Worm (Caenorhabditis elegans) whole organism, L2 larva: ENCODE data around the gene Y37A1B.4.
A peak's percentile ranks its signal among the peaks of the same experiment; 100 is the strongest.

Experiments used
- C34F6.9 ChIP-seq: fragments of 150-350 bp; optimal IDR thresholded peaks from 2 replicates; lab custom pipeline; 2014; ENCODE audit warnings: missing biosample characterization, missing genetic modification characterization
- F13H6.1 ChIP-seq: sonication (generic microtip); optimal IDR thresholded peaks from 2 replicates; lab custom pipeline; 2016; ENCODE audit warnings: missing genetic modification characterization, missing compliant biosample characterization
- R02D3.7 ChIP-seq: fragments of 150-350 bp; optimal IDR thresholded peaks from 2 replicates; lab custom pipeline; 2014; ENCODE audit warnings: missing biosample characterization, missing genetic modification characterization
- Y55F3AM.14 ChIP-seq: fragments of 200-800 bp; sonication (Bioruptor generic); optimal IDR thresholded peaks from 2 replicates; lab custom pipeline; 2018; ENCODE audit warnings: mild to moderate bottlenecking, missing genetic modification characterization, missing compliant biosample characterization
- alr-1 ChIP-seq: fragments of 150-350 bp; optimal IDR thresholded peaks from 2 replicates; lab custom pipeline; 2014; ENCODE audit warnings: missing biosample characterization, missing genetic modification characterization
- ama-1 ChIP-seq: fragments of 150-350 bp; optimal IDR thresholded peaks from 2 replicates; lab custom pipeline; 2018; ENCODE audit warnings: inconsistent platforms
- blmp-1 ChIP-seq: sonication (generic microtip); optimal IDR thresholded peaks from 2 replicates; lab custom pipeline; 2017; ENCODE audit warnings: missing genetic modification characterization, mild to moderate bottlenecking, missing compliant biosample characterization, antibody characterized with exemption, moderate library complexity; ENCODE audit not compliant: insufficient read depth
- ceh-82 ChIP-seq: fragments of 150-350 bp; optimal IDR thresholded peaks from 2 replicates; lab custom pipeline; 2014; ENCODE audit warnings: missing biosample characterization, missing genetic modification characterization
- crh-2 ChIP-seq: sonication (generic microtip); optimal IDR thresholded peaks from 2 replicates; lab custom pipeline; 2017; ENCODE audit warnings: missing biosample characterization, missing genetic modification characterization
- dmd-4 ChIP-seq: sonication (generic microtip); optimal IDR thresholded peaks from 2 replicates; lab custom pipeline; 2017; ENCODE audit warnings: missing biosample characterization, missing genetic modification characterization
- elt-1 ChIP-seq: fragments of 150-350 bp; optimal IDR thresholded peaks from 2 replicates; lab custom pipeline; 2014; ENCODE audit warnings: missing biosample characterization, missing genetic modification characterization
- elt-3 ChIP-seq: sonication (generic microtip); optimal IDR thresholded peaks from 2 replicates; lab custom pipeline; 2017; ENCODE audit warnings: missing biosample characterization, missing genetic modification characterization
- fos-1 ChIP-seq: fragments of 150-350 bp; optimal IDR thresholded peaks from 2 replicates; lab custom pipeline; 2014; ENCODE audit warnings: missing biosample characterization, missing genetic modification characterization
- gmeb-1 ChIP-seq: fragments of 150-350 bp; optimal IDR thresholded peaks from 2 replicates; lab custom pipeline; 2014; ENCODE audit warnings: missing biosample characterization, missing genetic modification characterization
- lin-11 ChIP-seq: fragments of 150-350 bp; sonication (generic microtip); optimal IDR thresholded peaks from 2 replicates; lab custom pipeline; 2014; ENCODE audit warnings: missing biosample characterization, missing genetic modification characterization, inconsistent platforms, mixed read lengths
- lin-13 ChIP-seq: fragments of 150-350 bp; optimal IDR thresholded peaks from 2 replicates; lab custom pipeline; 2014; ENCODE audit warnings: missing biosample characterization, missing genetic modification reagents, missing genetic modification characterization
- lsy-2 ChIP-seq, 2 experiments: fragments of 150-350 bp in 1 of 2; sonication (generic microtip) in 1 of 2; optimal IDR thresholded peaks; 2 replicates each; lab custom pipeline; 2014 to 2017; ENCODE audit warnings: missing biosample characterization in 2 of 2, missing genetic modification characterization in 2 of 2
- mab-5 ChIP-seq: fragments of 150-350 bp; optimal IDR thresholded peaks from 2 replicates; lab custom pipeline; 2014; ENCODE audit warnings: missing biosample characterization, missing genetic modification characterization
- mbf-1 ChIP-seq: sonication (generic microtip); optimal IDR thresholded peaks from 2 replicates; lab custom pipeline; 2017; ENCODE audit warnings: missing biosample characterization, missing genetic modification characterization
- mdl-1 ChIP-seq, 2 experiments: fragments of 150-350 bp in 1 of 2; sonication (generic microtip) in 1 of 2; optimal IDR thresholded peaks; 2 replicates each; lab custom pipeline; 2017; ENCODE audit warnings: missing biosample characterization in 2 of 2, missing genetic modification characterization in 2 of 2
- nhr-10 ChIP-seq: sonication (generic microtip); optimal IDR thresholded peaks from 2 replicates; lab custom pipeline; 2017; ENCODE audit warnings: missing biosample characterization, missing genetic modification characterization
- nhr-11 ChIP-seq: fragments of 150-350 bp; optimal IDR thresholded peaks from 2 replicates; lab custom pipeline; 2014; ENCODE audit warnings: missing biosample characterization, missing genetic modification characterization
- nhr-12 ChIP-seq: fragments of 150-350 bp; optimal IDR thresholded peaks from 2 replicates; lab custom pipeline; 2014; ENCODE audit warnings: missing biosample characterization, missing genetic modification characterization
- nhr-129 ChIP-seq: fragments of 150-350 bp; optimal IDR thresholded peaks from 2 replicates; lab custom pipeline; 2014; ENCODE audit warnings: missing biosample characterization, missing genetic modification characterization
- nhr-21 ChIP-seq: fragments of 150-350 bp; optimal IDR thresholded peaks from 2 replicates; lab custom pipeline; 2014; ENCODE audit warnings: missing biosample characterization, missing genetic modification characterization
- nhr-23 ChIP-seq: fragments of 150-350 bp; optimal IDR thresholded peaks from 2 replicates; lab custom pipeline; 2014; ENCODE audit warnings: missing biosample characterization, missing genetic modification reagents, missing genetic modification characterization
- nhr-237 ChIP-seq: fragments of 150-350 bp; optimal IDR thresholded peaks from 2 replicates; lab custom pipeline; 2014; ENCODE audit warnings: missing biosample characterization, missing genetic modification characterization
- nhr-25 ChIP-seq: fragments of 150-350 bp; sonication (generic microtip); optimal IDR thresholded peaks from 3 replicates; lab custom pipeline; 2014; ENCODE audit warnings: missing biosample characterization, missing genetic modification characterization
- nhr-6 ChIP-seq: fragments of 150-350 bp; optimal IDR thresholded peaks from 2 replicates; lab custom pipeline; 2014; ENCODE audit warnings: missing biosample characterization, missing genetic modification characterization
- nhr-77 ChIP-seq: fragments of 150-350 bp; optimal IDR thresholded peaks from 2 replicates; lab custom pipeline; 2014; ENCODE audit warnings: missing biosample characterization, missing genetic modification characterization
- sem-4 ChIP-seq: fragments of 150-350 bp; optimal IDR thresholded peaks from 2 replicates; lab custom pipeline; 2014; ENCODE audit warnings: missing biosample characterization, missing genetic modification reagents, missing genetic modification characterization
- skn-1 ChIP-seq: sonication (generic microtip); optimal IDR thresholded peaks from 2 replicates; lab custom pipeline; 2017; ENCODE audit warnings: missing biosample characterization, missing genetic modification characterization
- sma-3 ChIP-seq: sonication (generic microtip); optimal IDR thresholded peaks from 2 replicates; lab custom pipeline; 2016; ENCODE audit warnings: missing genetic modification reagents, missing genetic modification characterization, missing compliant biosample characterization
- sma-9 ChIP-seq, 2 experiments: fragments of 150-350 bp in 1 of 2; sonication (generic microtip) in 1 of 2; optimal IDR thresholded peaks; 2 replicates each; lab custom pipeline; 2014 to 2016; ENCODE audit warnings: missing genetic modification characterization in 2 of 2, mild to moderate bottlenecking in 1 of 2, missing biosample characterization in 1 of 2, missing compliant biosample characterization in 1 of 2, missing genetic modification reagents in 1 of 2, moderate library complexity in 1 of 2
- snpc-4 ChIP-seq: fragments of 150-350 bp; optimal IDR thresholded peaks from 2 replicates; lab custom pipeline; 2014; ENCODE audit warnings: missing biosample characterization, missing genetic modification characterization
- unc-39 ChIP-seq: fragments of 150-350 bp; optimal IDR thresholded peaks from 2 replicates; lab custom pipeline; 2014; ENCODE audit warnings: missing biosample characterization, missing genetic modification characterization
- unc-55 ChIP-seq: fragments of 150-350 bp; sonication (generic microtip); optimal IDR thresholded peaks from 3 replicates; lab custom pipeline; 2014; ENCODE audit warnings: missing biosample characterization, missing genetic modification reagents, missing genetic modification characterization
- unc-62 ChIP-seq: fragments of 150-350 bp; optimal IDR thresholded peaks from 2 replicates; lab custom pipeline; 2014; ENCODE audit warnings: missing biosample characterization, missing genetic modification reagents, missing genetic modification characterization
- ztf-1 ChIP-seq: fragments of 200-800 bp; sonication (Bioruptor generic); conservative IDR thresholded peaks from 2 replicates; pipeline ENCODE4 v1.3.6; 2022; ENCODE audit warnings: missing genetic modification characterization, missing compliant biosample characterization
- ztf-11 ChIP-seq: sonication (generic microtip); optimal IDR thresholded peaks from 2 replicates; lab custom pipeline; 2017; ENCODE audit warnings: missing biosample characterization, missing genetic modification characterization
- ztf-4 ChIP-seq: fragments of 150-350 bp; optimal IDR thresholded peaks from 2 replicates; lab custom pipeline; 2014; ENCODE audit warnings: missing biosample characterization, missing genetic modification characterization

Y37A1B.4 gene

ce11 chrIV:14050442-14050841 is 10.1 kb downstream of the Y37A1B.4 start:
- TF ChIP-seq lin-11 (tag; lab: Kevin White, UChicago) (no peak), nhr-77 (no peak), nhr-12 (no peak), skn-1 (peak; percentile 88), nhr-11 (tag; lab: Kevin White, UChicago) (no peak), crh-2 (tag; lab: Kevin White, UChicago) (peak; percentile 30), fos-1 (tag; lab: Kevin White, UChicago) (peak; percentile 76), nhr-21 (tag; lab: Kevin White, UChicago) (no peak), ceh-82 (no peak), nhr-129 (peak; percentile 31)

ce11 chrIV:14046777-14047176 is 13.7 kb downstream of the Y37A1B.4 start:
- TF ChIP-seq ztf-1 (GFP tag; lab: Robert Waterston, UW): no peak
- peak; percentile 32 for TF ChIP-seq nhr-129

- TF ChIP-seq alr-1 (tag; lab: Kevin White, UChicago): no peak
- TF ChIP-seq nhr-21 (tag; lab: Kevin White, UChicago): no peak
- no peak for TF ChIP-seq crh-2 (tag; lab: Kevin White, UChicago)
- no peak for TF ChIP-seq mdl-1 (tag; optimal IDR thresholded peaks at IDR 0.05; lab: Kevin White, UChicago)
- no peak for TF ChIP-seq sem-4 (tag; lab: Kevin White, UChicago)
- TF ChIP-seq gmeb-1 (tag; lab: Kevin White, UChicago): no peak
- TF ChIP-seq unc-62 (GFP tag; lab: Kevin White, UChicago): no peak
- no peak for TF ChIP-seq mab-5 (tag; lab: Kevin White, UChicago)
- TF ChIP-seq Y55F3AM.14: no peak
These were observed 16.8 kb downstream of the Y37A1B.4 start, which contains the start of gene Y37A1B.7 for ce11 chrIV:14043680-14044079. Gene Y37A1B.7 (minus strand): TSS chrIV:14043780.

ce11 chrIV:14034571-14034954 is 25.9 kb downstream of the Y37A1B.4 start:
- TF ChIP-seq unc-55 (GFP tag; lab: Kevin White, UChicago) (no peak), snpc-4 (no peak), mbf-1 (tag; lab: Kevin White, UChicago) (no peak), lsy-2 (tag; optimal IDR thresholded peaks at IDR 0.05; lab: Kevin White, UChicago) (no peak), lin-13 (GFP tag; lab: Kevin White, UChicago) (no peak)
- TF ChIP-seq, all 48 proteins: peak for 0

ce11 chrIV:14033752-14034570 is 26.6 kb downstream of the Y37A1B.4 start:
- TF ChIP-seq mdl-1 (tag; optimal IDR thresholded peaks at IDR 0.05; lab: Kevin White, UChicago) (peak; percentile 87), ztf-11 (tag; lab: Kevin White, UChicago) (peak; percentile 72), nhr-10 (tag; lab: Kevin White, UChicago) (peak; percentile 19), unc-55 (GFP tag; lab: Kevin White, UChicago) (peak; percentile 60), alr-1 (tag; lab: Kevin White, UChicago) (no peak), nhr-77 (no peak), elt-1 (tag; lab: Kevin White, UChicago) (peak; percentile 44), mab-5 (tag; lab: Kevin White, UChicago) (peak; percentile 77), dmd-4 (tag; lab: Kevin White, UChicago) (peak; percentile 18), unc-39 (peak; percentile 49), Y55F3AM.14 (peak; percentile 62), mbf-1 (tag; lab: Kevin White, UChicago) (no peak), sma-9 (GFP tag; optimal IDR thresholded peaks at IDR 0.05; lab: Kevin White, UChicago) (peak; percentile 96), sma-9 (tag; optimal IDR thresholded peaks at IDR 0.05; lab: Kevin White, UChicago) (no peak), sma-3 (GFP tag; lab: Kevin White, UChicago) (peak; percentile 68), fos-1 (tag; lab: Kevin White, UChicago) (peak; percentile 77), skn-1 (no peak), F13H6.1 (tag; lab: Kevin White, UChicago) (no peak), gmeb-1 (tag; lab: Kevin White, UChicago) (peak; percentile 48), crh-2 (tag; lab: Kevin White, UChicago) (peak; percentile 79), ceh-82 (peak; percentile 66), R02D3.7 (no peak), C34F6.9 (tag; lab: Kevin White, UChicago) (peak; percentile 42), nhr-21 (tag; lab: Kevin White, UChicago) (peak; percentile 71), nhr-11 (tag; lab: Kevin White, UChicago) (peak; percentile 20), ztf-1 (GFP tag; lab: Robert Waterston, UW) (0 out of 2 replicates have a peak, but pooled peaks have one; percentile 33), ztf-4 (tag; lab: Kevin White, UChicago) (no peak), nhr-25 (tag; lab: Kevin White, UChicago) (peak; percentile 83), elt-3 (tag; lab: Kevin White, UChicago) (no peak), nhr-6 (tag; lab: Kevin White, UChicago) (peak; percentile 42), nhr-237 (tag; lab: Kevin White, UChicago) (peak; percentile 35), ama-1 (lab: Kevin White, UChicago) (peak; percentile 100), lin-11 (tag; lab: Kevin White, UChicago) (peak; percentile 81), nhr-23 (no peak), blmp-1 (tag; lab: Kevin White, UChicago) (no peak)
